Worm (Caenorhabditis elegans) whole organism, young adult: ENCODE data around the gene T25E12.6.
A peak's percentile ranks its signal among the peaks of the same experiment; 100 is the strongest.

Source experiments
- B0035.1 ChIP-seq: sonication (generic microtip); optimal IDR thresholded peaks from 2 replicates; lab custom pipeline; 2016; ENCODE audit warnings: missing genetic modification characterization, mild to moderate bottlenecking, missing compliant biosample characterization, missing genotype, missing genetic modification reagents
- B0261.1 ChIP-seq: sonication (generic microtip); optimal IDR thresholded peaks from 2 replicates; lab custom pipeline; 2016; ENCODE audit warnings: mild to moderate bottlenecking, missing genetic modification characterization, moderate library complexity, missing compliant biosample characterization
- C06A6.2 ChIP-seq: fragments of 200-800 bp; sonication (Bioruptor generic); conservative IDR thresholded peaks from 2 replicates; pipeline ENCODE4 v1.3.6; 2022; ENCODE audit warnings: missing genetic modification characterization, missing compliant biosample characterization
- C17E4.6 ChIP-seq: fragments of 200-800 bp; sonication (Bioruptor generic); IDR thresholded peaks from 2 replicates; pipeline ENCODE4 v1.3.6; 2022; ENCODE audit warnings: missing genetic modification reagents, missing genetic modification characterization, missing compliant biosample characterization
- F22D6.2 ChIP-seq: sonication (generic microtip); optimal IDR thresholded peaks from 2 replicates; lab custom pipeline; 2016; ENCODE audit warnings: mild to moderate bottlenecking, missing genetic modification characterization, missing compliant biosample characterization
- F57A8.1 ChIP-seq: fragments of 200-800 bp; sonication (Bioruptor generic); optimal IDR thresholded peaks from 2 replicates; lab custom pipeline; 2018; ENCODE audit warnings: mild to moderate bottlenecking, missing genetic modification characterization, moderate library complexity, missing compliant biosample characterization
- F57C9.4 ChIP-seq: sonication (generic microtip); optimal IDR thresholded peaks from 2 replicates; lab custom pipeline; 2017; ENCODE audit warnings: mild to moderate bottlenecking, missing genetic modification characterization, missing compliant biosample characterization
- Y56A3A.18 ChIP-seq: fragments of 200-800 bp; sonication (Bioruptor generic); IDR thresholded peaks from 2 replicates; pipeline ENCODE4 v1.3.6; 2022; ENCODE audit warnings: missing genetic modification reagents, missing genetic modification characterization, missing compliant biosample characterization
- akir-1 ChIP-seq: fragments of 200-800 bp; sonication (Bioruptor generic); optimal IDR thresholded peaks from 2 replicates; lab custom pipeline; 2018; ENCODE audit warnings: mild to moderate bottlenecking, missing genetic modification characterization, moderate library complexity, missing compliant biosample characterization
- athp-1 ChIP-seq: sonication (generic microtip); optimal IDR thresholded peaks from 2 replicates; lab custom pipeline; 2017; ENCODE audit warnings: mild to moderate bottlenecking, missing genetic modification characterization, missing compliant biosample characterization
- attf-6 ChIP-seq: fragments of 200-800 bp; sonication (Bioruptor generic); IDR thresholded peaks from 2 replicates; pipeline ENCODE4 v1.3.6; 2022; ENCODE audit warnings: missing genetic modification reagents, missing genetic modification characterization, missing compliant biosample characterization
- ceh-40 ChIP-seq: fragments of 200-800 bp; sonication (Bioruptor generic); IDR thresholded peaks from 2 replicates; pipeline ENCODE4 v1.3.6; 2022; ENCODE audit warnings: missing genetic modification characterization, missing compliant biosample characterization
- ceh-58 ChIP-seq: fragments of 200-800 bp; sonication (Bioruptor generic); IDR thresholded peaks from 2 replicates; pipeline ENCODE4 v1.3.6; 2022; ENCODE audit warnings: missing genetic modification characterization, missing compliant biosample characterization
- dox-1 ChIP-seq: fragments of 200-800 bp; sonication (Bioruptor generic); IDR thresholded peaks from 2 replicates; pipeline ENCODE4 v1.3.6; 2022; ENCODE audit warnings: missing genetic modification reagents, missing genetic modification characterization, missing compliant biosample characterization
- dpl-1 ChIP-seq: fragments of 150-350 bp; optimal IDR thresholded peaks from 2 replicates; lab custom pipeline; 2014; ENCODE audit warnings: missing biosample characterization, missing genetic modification reagents, missing genetic modification characterization
- egrh-3 ChIP-seq: fragments of 200-800 bp; sonication (Bioruptor generic); IDR thresholded peaks from 2 replicates; pipeline ENCODE4 v1.3.6; 2022; ENCODE audit warnings: missing genetic modification reagents, missing genetic modification characterization, missing compliant biosample characterization
- fkh-3 ChIP-seq: sonication (generic microtip); optimal IDR thresholded peaks from 2 replicates; lab custom pipeline; 2016; ENCODE audit warnings: mild to moderate bottlenecking, missing genetic modification characterization, missing compliant biosample characterization
- hlh-12 ChIP-seq: sonication (generic microtip); optimal IDR thresholded peaks from 2 replicates; lab custom pipeline; 2016; ENCODE audit warnings: missing genetic modification characterization, missing compliant biosample characterization
- hlh-26 ChIP-seq: fragments of 200-800 bp; sonication (Bioruptor generic); conservative IDR thresholded peaks from 2 replicates; pipeline ENCODE4 v1.3.6; 2022; ENCODE audit warnings: missing genetic modification reagents, missing genetic modification characterization, missing compliant biosample characterization
- lag-1 ChIP-seq: fragments of 200-800 bp; sonication (Bioruptor generic); IDR thresholded peaks from 2 replicates; pipeline ENCODE4 v1.3.6; 2022; ENCODE audit warnings: missing genetic modification reagents, missing genetic modification characterization, missing compliant biosample characterization
- madf-3 ChIP-seq: fragments of 200-800 bp; sonication (Bioruptor generic); IDR thresholded peaks from 2 replicates; pipeline ENCODE4 v1.3.6; 2022; ENCODE audit warnings: missing genetic modification reagents, missing genetic modification characterization, missing compliant biosample characterization
- mcd-1 ChIP-seq: fragments of 200-800 bp; sonication (Bioruptor generic); IDR thresholded peaks from 2 replicates; pipeline ENCODE4 v1.3.6; 2022; ENCODE audit warnings: missing genetic modification reagents, missing genetic modification characterization, missing compliant biosample characterization
- mes-4 ChIP-seq: sonication (generic microtip); optimal IDR thresholded peaks from 2 replicates; lab custom pipeline; 2016; ENCODE audit warnings: missing genotype, missing genetic modification characterization, missing compliant biosample characterization
- mxl-1 ChIP-seq: sonication (generic microtip); optimal IDR thresholded peaks from 2 replicates; lab custom pipeline; 2016; ENCODE audit warnings: missing genetic modification characterization, missing compliant biosample characterization
- nfyb-1 ChIP-seq: fragments of 200-800 bp; sonication (Bioruptor generic); IDR thresholded peaks from 2 replicates; pipeline ENCODE4 v1.3.6; 2022; ENCODE audit warnings: missing genetic modification reagents, missing genetic modification characterization, missing compliant biosample characterization
- pbrm-1 ChIP-seq: fragments of 200-800 bp; sonication (Bioruptor generic); IDR thresholded peaks from 2 replicates; pipeline ENCODE4 v1.3.6; 2022; ENCODE audit warnings: missing genetic modification reagents, missing genetic modification characterization, missing compliant biosample characterization
- repo-1 ChIP-seq: sonication (generic microtip); optimal IDR thresholded peaks from 2 replicates; lab custom pipeline; 2017; ENCODE audit warnings: mild to moderate bottlenecking, missing genetic modification characterization, missing compliant biosample characterization
- rpc-1 ChIP-seq, 2 experiments: fragments of 150-350 bp in 1 of 2; sonication (generic microtip) in 1 of 2; optimal IDR thresholded peaks; 2 replicates each; lab custom pipeline; 2014 to 2018; ENCODE audit warnings: missing biosample characterization in 1 of 2, missing genetic modification characterization in 1 of 2, missing genetic modification reagents in 1 of 2, missing genotype in 1 of 2
- snpc-4 ChIP-seq, 5 experiments: fragments of 150-350 bp in 1 of 5; sonication (generic microtip) in 4 of 5; optimal IDR thresholded peaks; 2 replicates each; lab custom pipeline; 2014 to 2018; ENCODE audit warnings: missing genetic modification characterization in 5 of 5, missing biosample characterization in 3 of 5, antibody characterized with exemption in 2 of 5, mild to moderate bottlenecking in 2 of 5, missing compliant biosample characterization in 2 of 5, missing genotype in 2 of 5, moderate library complexity in 2 of 5, missing genetic modification reagents in 1 of 5
- tbx-9 ChIP-seq: sonication (generic microtip); optimal IDR thresholded peaks from 2 replicates; lab custom pipeline; 2016; ENCODE audit warnings: borderline replicate concordance, missing genetic modification characterization, inconsistent platforms, missing compliant biosample characterization
- unc-130 ChIP-seq: sonication (generic microtip); optimal IDR thresholded peaks from 2 replicates; lab custom pipeline; 2016; ENCODE audit warnings: missing genetic modification reagents, missing genetic modification characterization, missing compliant biosample characterization
- unc-62 ChIP-seq: fragments of 150-350 bp; optimal IDR thresholded peaks from 2 replicates; lab custom pipeline; 2014; ENCODE audit warnings: missing biosample characterization, missing genetic modification reagents, missing genetic modification characterization
- xnd-1 ChIP-seq: sonication (generic microtip); optimal IDR thresholded peaks from 2 replicates; lab custom pipeline; 2016; ENCODE audit warnings: missing genotype, missing genetic modification reagents, missing genetic modification characterization, missing compliant biosample characterization
- zfh-2 ChIP-seq: fragments of 200-800 bp; sonication (Bioruptor generic); conservative IDR thresholded peaks from 2 replicates; pipeline ENCODE4 v1.3.6; 2022; ENCODE audit warnings: missing genetic modification reagents, missing genetic modification characterization, missing compliant biosample characterization
- ztf-18 ChIP-seq: sonication (generic microtip); optimal IDR thresholded peaks from 2 replicates; lab custom pipeline; 2016; ENCODE audit warnings: missing genotype, mild to moderate bottlenecking, missing genetic modification characterization, missing compliant biosample characterization
- ztf-3 ChIP-seq: fragments of 200-800 bp; sonication (Bioruptor generic); optimal IDR thresholded peaks from 2 replicates; lab custom pipeline; 2018; ENCODE audit warnings: mild to moderate bottlenecking, missing genetic modification characterization, missing compliant biosample characterization

T25E12.6 gene

ce11 chrV:16749473-16749872 is 7.2 kb downstream of the T25E12.6 start (continued):
- TF ChIP-seq F22D6.2 (tag; lab: Kevin White, UChicago) (no peak), dox-1 (GFP tag; lab: Robert Waterston, UW) (no peak), mcd-1 (GFP tag; lab: Robert Waterston, UW) (no peak), egrh-3 (GFP tag; lab: Robert Waterston, UW) (no peak)

- TF ChIP-seq zfh-2 (GFP tag; lab: Robert Waterston, UW) (0 out of 2 replicates have a peak, but pooled peaks have one; percentile 14), attf-6 (no peak)
Measured at ce11 chrV:16752089-16753030, 10.1 kb downstream of the T25E12.6 start.

- TF ChIP-seq mxl-1 (tag; lab: Kevin White, UChicago) (no peak), fkh-3 (tag; lab: Kevin White, UChicago) (no peak), rpc-1 (optimal IDR thresholded peaks at IDR 0.05; lab: Kevin White, UChicago) (no peak), rpc-1 (tag; optimal IDR thresholded peaks at IDR 0.05; lab: Kevin White, UChicago) (no peak), nfyb-1 (no peak), B0261.1 (no peak), Y56A3A.18 (no peak), F57A8.1 (GFP tag; lab: Kevin White, UChicago) (no peak)
Measured at ce11 chrV:16756166-16756565, 13.9 kb downstream of the T25E12.6 start.

- TF ChIP-seq zfh-2 (GFP tag; lab: Robert Waterston, UW): peak; percentile 67; the same call in 1 of the 2 replicates
- TF ChIP-seq repo-1 (tag; lab: Kevin White, UChicago): no peak
- no peak for TF ChIP-seq C06A6.2 (GFP tag; lab: Robert Waterston, UW)
- TF ChIP-seq, all 124 proteins: peak for 1
Measured at ce11 chrV:16759937-16760336, 17.7 kb downstream of the T25E12.6 start.

ce11 chrV:16774428-16774827 is 32.2 kb downstream of the T25E12.6 start:
- no peak for TF ChIP-seq madf-3 (GFP tag; lab: Robert Waterston, UW)
- 0 out of 2 replicates have a peak, but pooled peaks have one; percentile 14 for TF ChIP-seq zfh-2 (GFP tag; lab: Robert Waterston, UW)
- TF ChIP-seq mes-4 (tag; lab: Kevin White, UChicago): no peak
- no peak for TF ChIP-seq akir-1 (GFP tag; lab: Kevin White, UChicago)
- TF ChIP-seq ceh-58: no peak
- 0 out of 2 replicates have a peak, but pooled peaks have one; percentile 28 for TF ChIP-seq nfyb-1
- no peak for TF ChIP-seq xnd-1 (tag; lab: Kevin White, UChicago)
- TF ChIP-seq B0261.1: no peak

ce11 chrV:16778540-16779280 is 36.5 kb downstream of the T25E12.6 start:
- TF ChIP-seq unc-62 (no peak), ztf-3 (GFP tag; lab: Kevin White, UChicago) (no peak), C06A6.2 (GFP tag; lab: Robert Waterston, UW) (no peak), hlh-26 (GFP tag; lab: Robert Waterston, UW) (no peak), F57C9.4 (tag; lab: Kevin White, UChicago) (no peak), lag-1 (GFP tag; lab: Robert Waterston, UW) (no peak), ztf-18 (tag; lab: Kevin White, UChicago) (no peak), pbrm-1 (GFP tag; lab: Robert Waterston, UW) (no peak), B0035.1 (tag; lab: Kevin White, UChicago) (no peak), C17E4.6 (GFP tag; lab: Robert Waterston, UW) (no peak), mcd-1 (GFP tag; lab: Robert Waterston, UW) (no peak), ceh-40 (no peak), snpc-4 (GFP tag; optimal IDR thresholded peaks at IDR 0.05; lab: Kevin White, UChicago) (no peak), snpc-4 (tag; optimal IDR thresholded peaks at IDR 0.05; lab: Kevin White, UChicago) (no peak), dpl-1 (GFP tag; lab: Kevin White, UChicago) (no peak), tbx-9 (tag; lab: Kevin White, UChicago) (no peak), hlh-12 (tag; lab: Kevin White, UChicago) (no peak), unc-130 (GFP tag; lab: Kevin White, UChicago) (no peak), athp-1 (tag; lab: Kevin White, UChicago) (no peak)
